Fruit fly (Drosophila melanogaster) whole organism: Measurements from ENCODE around the gene CG18094.

Experiments used
- Dll ChIP-seq: fragments of >200 bp; optimal IDR thresholded peaks from 2 replicates; lab custom pipeline; 2017
- pan ChIP-seq: fragments of >200 bp; optimal IDR thresholded peaks from 2 replicates; lab custom pipeline; 2017
- psq ChIP-seq: fragments of >200 bp; optimal IDR thresholded peaks from 2 replicates; lab custom pipeline; 2017
- usp ChIP-seq: fragments of >200 bp; optimal IDR thresholded peaks from 2 replicates; lab custom pipeline; 2017; ENCODE audit warnings: missing biosample characterization, missing genetic modification characterization, mixed read lengths

DNA sequence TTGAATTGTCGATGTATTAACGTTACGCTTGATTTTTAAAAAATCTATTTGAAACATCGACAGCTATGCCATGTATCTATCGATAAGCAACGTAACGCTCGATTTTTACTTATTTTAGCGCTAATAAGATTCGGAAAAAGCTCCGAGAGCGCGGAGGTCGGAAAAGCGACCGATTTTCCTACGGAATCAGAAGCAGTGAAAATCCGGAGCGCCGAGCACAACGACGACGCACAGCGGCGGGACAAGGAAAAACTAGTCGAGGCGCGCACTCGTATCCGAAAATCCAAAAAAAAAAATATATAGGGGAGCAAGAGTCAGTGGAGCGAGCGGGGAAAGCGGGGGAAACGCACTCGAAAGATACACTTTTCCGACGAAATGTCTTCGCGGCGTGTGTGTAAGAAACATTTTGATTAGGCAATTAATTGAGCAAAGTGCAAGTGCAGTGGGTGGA, 28.6 kb downstream of the CG18094 start, which contains the start of gene CG10132:
- TF ChIP-seq psq (lab: Kevin White, UChicago) (no peak), pan (lab: Kevin White, UChicago) (no peak), Dll (lab: Kevin White, UChicago) (no peak), usp (GFP tag; lab: Kevin White, UChicago) (no peak)
